Fruit fly (Drosophila melanogaster) whole organism, embryonic: ENCODE results near the gene AnxB9.

ENCODE experiments used
- B-H1 ChIP-seq: fragments of 200-800 bp; sonication (Bioruptor generic); IDR thresholded peaks from 3 replicates; pipeline ENCODE4 v1.3.6; 2022; ENCODE audit warnings: missing biosample characterization, missing genetic modification characterization
- CG10209 ChIP-seq: fragments of 200-800 bp; sonication (Bioruptor generic); optimal IDR thresholded peaks from 3 replicates; lab custom pipeline; 2017; ENCODE audit warnings: missing biosample characterization, mild to moderate bottlenecking, missing genetic modification characterization, missing genetic modification reagents
- CG10543 ChIP-seq: fragments of 200-800 bp; sonication (Bioruptor generic); optimal IDR thresholded peaks from 3 replicates; lab custom pipeline; 2017; ENCODE audit warnings: missing biosample characterization, mild to moderate bottlenecking, missing genetic modification characterization, moderate library complexity
- CG12219 ChIP-seq: fragments of 200-800 bp; sonication (Bioruptor generic); optimal IDR thresholded peaks from 3 replicates; lab custom pipeline; 2018; ENCODE audit warnings: missing biosample characterization, mild to moderate bottlenecking, missing genetic modification characterization
- CG13287 ChIP-seq: fragments of 200-800 bp; sonication (Bioruptor generic); IDR thresholded peaks from 2 replicates; pipeline ENCODE4 v1.3.6; 2022; ENCODE audit warnings: missing biosample characterization, missing genetic modification characterization; ENCODE audit not compliant: partially characterized antibody
- CG13894 ChIP-seq: fragments of 200-800 bp; sonication (Bioruptor generic); optimal IDR thresholded peaks from 3 replicates; lab custom pipeline; 2018; ENCODE audit warnings: missing biosample characterization, mild to moderate bottlenecking, missing genetic modification characterization, moderate library complexity
- CG15073 ChIP-seq: fragments of 200-800 bp; sonication (Bioruptor generic); optimal IDR thresholded peaks from 2 replicates; lab custom pipeline; 2016; ENCODE audit warnings: missing biosample characterization, missing genetic modification characterization
- CG15479 ChIP-seq: fragments of 200-800 bp; sonication (Bioruptor generic); optimal IDR thresholded peaks from 3 replicates; lab custom pipeline; 2019; ENCODE audit warnings: missing biosample characterization, mild to moderate bottlenecking, missing genetic modification characterization, moderate library complexity
- CG1647 ChIP-seq: fragments of 200-800 bp; sonication (Bioruptor generic); optimal IDR thresholded peaks from 3 replicates; lab custom pipeline; 2016; ENCODE audit warnings: missing biosample characterization, missing genetic modification characterization
- CG17912 ChIP-seq: fragments of 200-800 bp; sonication (Bioruptor generic); optimal IDR thresholded peaks from 2 replicates; lab custom pipeline; 2018; ENCODE audit warnings: missing biosample characterization, mild to moderate bottlenecking, missing genetic modification characterization
- CG34376 ChIP-seq: fragments of 200-800 bp; sonication (Bioruptor generic); optimal IDR thresholded peaks from 2 replicates; lab custom pipeline; 2018; ENCODE audit warnings: missing biosample characterization, mild to moderate bottlenecking, missing genetic modification characterization
- CG34422 ChIP-seq: fragments of 200-800 bp; sonication (Bioruptor generic); IDR thresholded peaks from 3 replicates; pipeline ENCODE4 v1.3.6; 2022; ENCODE audit warnings: missing biosample characterization, missing genetic modification characterization
- CG3847 ChIP-seq: fragments of 200-800 bp; sonication (Bioruptor generic); IDR thresholded peaks from 2 replicates; pipeline ENCODE4 v1.3.6; 2022; ENCODE audit warnings: missing biosample characterization, missing genetic modification characterization
- CG4282 ChIP-seq: fragments of 200-800 bp; sonication (Bioruptor generic); optimal IDR thresholded peaks from 2 replicates; lab custom pipeline; 2016; ENCODE audit warnings: missing biosample characterization, missing genetic modification characterization
- CG6689 ChIP-seq: fragments of 200-800 bp; sonication (Bioruptor generic); IDR thresholded peaks from 2 replicates; pipeline ENCODE4 v1.3.6; 2022; ENCODE audit warnings: missing biosample characterization, missing genetic modification characterization
- CG8281 ChIP-seq: fragments of 200-800 bp; sonication (Bioruptor generic); optimal IDR thresholded peaks from 2 replicates; lab custom pipeline; 2018; ENCODE audit warnings: missing biosample characterization, mild to moderate bottlenecking, missing genetic modification characterization, moderate library complexity
- CG9727 ChIP-seq: fragments of 200-800 bp; sonication (Bioruptor generic); optimal IDR thresholded peaks from 3 replicates; lab custom pipeline; 2017; ENCODE audit warnings: missing biosample characterization, mild to moderate bottlenecking, missing genetic modification characterization
- CG9797 ChIP-seq: fragments of 200-800 bp; sonication (Bioruptor generic); optimal IDR thresholded peaks from 3 replicates; lab custom pipeline; 2018; ENCODE audit warnings: missing biosample characterization, mild to moderate bottlenecking, missing genetic modification characterization
- Chrac-16 ChIP-seq: fragments of 200-800 bp; sonication (Bioruptor generic); optimal IDR thresholded peaks from 3 replicates; lab custom pipeline; 2016; ENCODE audit warnings: missing biosample characterization, missing genetic modification characterization
- Dad ChIP-seq: fragments of 200-800 bp; sonication (Bioruptor generic); optimal IDR thresholded peaks from 3 replicates; lab custom pipeline; 2016; ENCODE audit warnings: missing biosample characterization, missing genetic modification characterization
- Dbx ChIP-seq: fragments of 200-800 bp; sonication (Bioruptor generic); IDR thresholded peaks from 3 replicates; pipeline ENCODE4 v1.3.6; 2022; ENCODE audit warnings: missing biosample characterization, missing genetic modification characterization
- Gug ChIP-seq: fragments of 200-800 bp; sonication (Bioruptor generic); IDR thresholded peaks from 4 replicates; pipeline ENCODE4 v1.3.6; 2022; ENCODE audit warnings: missing biosample characterization, missing genetic modification characterization
- HHEX ChIP-seq: fragments of 200-800 bp; sonication (Bioruptor generic); optimal IDR thresholded peaks from 3 replicates; lab custom pipeline; 2017; ENCODE audit warnings: missing biosample characterization, mild to moderate bottlenecking, missing genetic modification characterization, missing genetic modification reagents
- HmgD ChIP-seq: fragments of 200-800 bp; sonication (Bioruptor generic); optimal IDR thresholded peaks from 3 replicates; lab custom pipeline; 2016; ENCODE audit warnings: missing biosample characterization, missing genetic modification characterization
- HmgZ ChIP-seq: fragments of 200-800 bp; sonication (Bioruptor generic); optimal IDR thresholded peaks from 2 replicates; lab custom pipeline; 2018; ENCODE audit warnings: missing biosample characterization, mild to moderate bottlenecking, missing genetic modification characterization
- Meics ChIP-seq: fragments of 200-800 bp; sonication (Bioruptor generic); optimal IDR thresholded peaks from 2 replicates; lab custom pipeline; 2017; ENCODE audit warnings: missing biosample characterization, mild to moderate bottlenecking, missing genetic modification characterization
- NC2α ChIP-seq: fragments of 200-800 bp; sonication (Bioruptor generic); optimal IDR thresholded peaks from 2 replicates; lab custom pipeline; 2016; ENCODE audit warnings: missing biosample characterization, missing genetic modification characterization
- Oaz ChIP-seq: fragments of 200-800 bp; sonication (Bioruptor generic); IDR thresholded peaks from 2 replicates; pipeline ENCODE4 v1.3.6; 2022; ENCODE audit warnings: missing biosample characterization, missing genetic modification characterization
- Ptx1 ChIP-seq: fragments of 200-800 bp; sonication (Bioruptor generic); IDR thresholded peaks from 2 replicates; pipeline ENCODE4 v1.3.6; 2022; ENCODE audit warnings: missing biosample characterization, missing genetic modification characterization
- Sry-β ChIP-seq: fragments of 200-800 bp; sonication (Bioruptor generic); optimal IDR thresholded peaks from 2 replicates; lab custom pipeline; 2018; ENCODE audit warnings: missing biosample characterization, mild to moderate bottlenecking, missing genetic modification characterization, moderate library complexity
- Trl ChIP-seq, 3 experiments: fragments of >200 bp in 2 of 3; fragments of 200-800 bp in 1 of 3; sonication (Bioruptor generic) in 1 of 3; optimal IDR thresholded peaks; 2 replicates in 1 of 3; 3 replicates in 2 of 3; lab custom pipeline; 2016 to 2017; ENCODE audit warnings: missing biosample characterization in 1 of 3, missing genetic modification characterization in 1 of 3
- cas ChIP-seq: fragments of 200-800 bp; sonication (Bioruptor generic); IDR thresholded peaks from 2 replicates; pipeline ENCODE4 v1.3.6; 2022; ENCODE audit warnings: missing biosample characterization, missing genetic modification characterization
- crp ChIP-seq, 2 experiments: fragments of 200-800 bp; sonication (Bioruptor generic); optimal IDR thresholded peaks; 2 replicates in 1 of 2; 3 replicates in 1 of 2; lab custom pipeline; 2017; ENCODE audit warnings: missing biosample characterization in 2 of 2, missing genetic modification characterization in 2 of 2, mild to moderate bottlenecking in 1 of 2, moderate library complexity in 1 of 2
- cwo ChIP-seq: fragments of 200-800 bp; sonication (Bioruptor generic); optimal IDR thresholded peaks from 3 replicates; lab custom pipeline; 2017; ENCODE audit warnings: missing biosample characterization, missing genetic modification characterization, mild to moderate bottlenecking, moderate library complexity, missing genetic modification reagents
- dysf ChIP-seq: fragments of 200-800 bp; sonication (Bioruptor generic); IDR thresholded peaks from 3 replicates; pipeline ENCODE4 v1.3.6; 2022; ENCODE audit warnings: missing biosample characterization, missing genetic modification characterization
- esg ChIP-seq: fragments of 200-800 bp; sonication (Bioruptor generic); conservative IDR thresholded peaks from 2 replicates; pipeline ENCODE4 v1.3.6; 2022; ENCODE audit warnings: missing biosample characterization, missing genetic modification characterization
- gcm2 ChIP-seq: fragments of 200-800 bp; sonication (Bioruptor generic); optimal IDR thresholded peaks from 2 replicates; lab custom pipeline; 2016; ENCODE audit warnings: missing biosample characterization, missing genetic modification characterization
- her ChIP-seq: fragments of 200-800 bp; sonication (Bioruptor generic); optimal IDR thresholded peaks from 2 replicates; lab custom pipeline; 2016; ENCODE audit warnings: missing biosample characterization, missing genetic modification characterization
- inv ChIP-seq: fragments of 200-800 bp; sonication (Bioruptor generic); IDR thresholded peaks from 2 replicates; pipeline ENCODE4 v1.3.6; 2022; ENCODE audit warnings: missing biosample characterization, missing genetic modification characterization; ENCODE audit not compliant: partially characterized antibody
- jumu ChIP-seq: fragments of 200-800 bp; sonication (Bioruptor generic); optimal IDR thresholded peaks from 3 replicates; lab custom pipeline; 2016; ENCODE audit warnings: missing biosample characterization, missing genetic modification characterization
- kay ChIP-seq: fragments of 200-800 bp; sonication (Bioruptor generic); optimal IDR thresholded peaks from 2 replicates; lab custom pipeline; 2016; ENCODE audit warnings: missing biosample characterization, missing genetic modification characterization
- lmd ChIP-seq: fragments of 200-800 bp; sonication (Bioruptor generic); IDR thresholded peaks from 2 replicates; pipeline ENCODE4 v1.3.6; 2022; ENCODE audit warnings: missing biosample characterization, missing genetic modification characterization
- onecut ChIP-seq: fragments of 200-800 bp; sonication (Bioruptor generic); IDR thresholded peaks from 2 replicates; pipeline ENCODE4 v1.3.6; 2022; ENCODE audit warnings: missing biosample characterization, missing genetic modification characterization
- run ChIP-seq: fragments of 200-800 bp; sonication (Bioruptor generic); optimal IDR thresholded peaks from 3 replicates; lab custom pipeline; 2018; ENCODE audit warnings: missing biosample characterization, mild to moderate bottlenecking, missing genetic modification characterization
- sens ChIP-seq: fragments of 200-800 bp; sonication (Bioruptor generic); peaks from one replicate; lab custom pipeline; 2016; ENCODE audit warnings: missing biosample characterization, missing genetic modification characterization
- sna ChIP-seq: fragments of 200-800 bp; sonication (Bioruptor generic); IDR thresholded peaks from 2 replicates; pipeline ENCODE4 v1.3.6; 2022; ENCODE audit warnings: missing biosample characterization, missing genetic modification characterization; ENCODE audit not compliant: partially characterized antibody
- sug ChIP-seq: fragments of 200-800 bp; optimal IDR thresholded peaks from 2 replicates; lab custom pipeline; 2019; ENCODE audit warnings: missing biosample characterization, mild to moderate bottlenecking, missing genetic modification characterization, moderate library complexity
- wek ChIP-seq: fragments of 200-800 bp; sonication (Bioruptor generic); optimal IDR thresholded peaks from 3 replicates; lab custom pipeline; 2018; ENCODE audit warnings: missing biosample characterization, mild to moderate bottlenecking, missing genetic modification characterization, moderate library complexity

AnxB9 gene

dm6 chr3R:21022769-21023517 is 42.1 kb upstream of the AnxB9 start:
- TF ChIP-seq inv (GFP tag; lab: Robert Waterston, UW) (no peak), Dbx (no peak), sens (GFP tag; lab: Kevin White, UChicago) (peak; percentile 9), sug (tag; lab: Kevin White, UChicago) (peak; percentile 17), CG15479 (GFP tag; lab: Kevin White, UChicago) (no peak), cwo (GFP tag; lab: Kevin White, UChicago) (peak; percentile 92), onecut (GFP tag; lab: Robert Waterston, UW) (no peak), CG1647 (GFP tag; lab: Kevin White, UChicago) (no peak), cas (GFP tag; lab: Robert Waterston, UW) (no peak), HmgZ (tag; lab: Kevin White, UChicago) (no peak), lmd (GFP tag; lab: Robert Waterston, UW) (no peak), B-H1 (GFP tag; lab: Robert Waterston, UW) (no peak), Gug (GFP tag; lab: Robert Waterston, UW) (no peak), CG34376 (GFP tag; lab: Kevin White, UChicago) (peak; percentile 45), Trl (optimal IDR thresholded peaks at IDR 0.05; lab: Kevin White, UChicago) (peak in 1 of 2 experiments; percentile 26), Trl (GFP tag; optimal IDR thresholded peaks at IDR 0.05; lab: Kevin White, UChicago) (no peak), run (tag; lab: Kevin White, UChicago) (no peak), dysf (GFP tag; lab: Robert Waterston, UW) (0 out of 3 replicates have a peak, but pooled peaks have one; percentile 23), Dad (GFP tag; lab: Kevin White, UChicago) (no peak), sna (GFP tag; lab: Robert Waterston, UW) (no peak), CG10543 (GFP tag; lab: Kevin White, UChicago) (peak; percentile 22), HHEX (GFP tag; lab: Kevin White, UChicago) (no peak), CG8281 (tag; lab: Kevin White, UChicago) (peak; percentile 97), CG34422 (GFP tag; lab: Robert Waterston, UW) (no peak), wek (GFP tag; lab: Kevin White, UChicago) (no peak), kay (GFP tag; lab: Kevin White, UChicago) (no peak), CG13287 (GFP tag; lab: Robert Waterston, UW) (no peak), CG9797 (GFP tag; lab: Kevin White, UChicago) (no peak)

dm6 chr3R:21023902-21024541 is 41.0 kb upstream of the AnxB9 start, which contains the start of gene peg:
Gene peg, minus strand, starts transcription at chr3R:21024163.
- no peak for TF ChIP-seq CG4282
- TF ChIP-seq CG12219 (GFP tag; lab: Kevin White, UChicago) = no peak
- no peak for TF ChIP-seq dysf (GFP tag; lab: Robert Waterston, UW)
- no peak for TF ChIP-seq gcm2 (GFP tag; lab: Kevin White, UChicago)
- TF ChIP-seq Sry-β = no peak
- no peak for TF ChIP-seq CG9727 (GFP tag; lab: Kevin White, UChicago)
- no peak for TF ChIP-seq HmgD
- TF ChIP-seq Chrac-16 (GFP tag; lab: Kevin White, UChicago) = no peak
- no peak for TF ChIP-seq Oaz
- TF ChIP-seq NC2α = no peak
- TF ChIP-seq Ptx1 (GFP tag; lab: Robert Waterston, UW) = no peak
- TF ChIP-seq CG10209 = no peak
- no peak for TF ChIP-seq her (GFP tag; lab: Kevin White, UChicago)
- TF ChIP-seq CG6689 = no peak
- TF ChIP-seq Meics = no peak
- TF ChIP-seq CG17912 (GFP tag; lab: Kevin White, UChicago) = no peak
- TF ChIP-seq esg (GFP tag; lab: Robert Waterston, UW) = no peak
- no peak for TF ChIP-seq crp (GFP tag; optimal IDR thresholded peaks at IDR 0.05; lab: Kevin White, UChicago)
- no peak for TF ChIP-seq jumu
- no peak for TF ChIP-seq CG13894 (tag; lab: Kevin White, UChicago)
- no peak for TF ChIP-seq CG15073 (GFP tag; lab: Kevin White, UChicago)
- no peak for TF ChIP-seq CG3847 (GFP tag; lab: Robert Waterston, UW)
